Fruit fly (Drosophila melanogaster): Measurements from ENCODE around the gene Nepl14.

The Nepl14 gene

DNA sequence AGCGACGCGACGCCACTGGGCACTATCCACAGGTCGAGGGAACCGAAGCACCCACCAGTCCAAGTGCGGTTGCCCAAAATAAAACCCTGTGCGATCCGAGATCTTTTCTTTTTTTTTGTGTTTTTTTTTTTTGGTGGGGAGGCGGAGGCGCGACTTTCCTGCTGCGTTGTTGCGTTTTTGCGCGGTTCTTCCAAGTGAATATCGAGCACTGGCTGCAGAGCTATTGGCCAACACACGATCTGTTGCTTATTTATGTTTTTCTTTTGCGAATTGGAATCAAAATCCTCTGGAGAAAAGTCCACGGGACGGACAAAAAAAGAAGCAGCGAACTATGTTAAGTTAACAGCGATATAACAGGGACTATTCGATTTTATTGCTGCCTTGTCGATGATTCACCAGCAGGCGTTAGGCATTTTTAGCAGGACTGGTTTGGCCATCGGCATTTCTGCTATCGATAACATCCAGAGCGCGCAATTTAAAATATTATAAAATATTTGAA lies 42.7 kb downstream of the Nepl14 start, which contains the start of gene wge (continued):
- TF ChIP-seq CG3919 (GFP tag; optimal IDR thresholded peaks at IDR 0.05) (peak; percentile 52), salr (GFP tag; optimal IDR thresholded peaks at IDR 0.05) (peak; percentile 44 to 85), CG6276 (GFP tag; optimal IDR thresholded peaks at IDR 0.05) (peak; percentile 85), CG34406 (GFP tag; optimal IDR thresholded peaks at IDR 0.05) (peak; percentile 46), CG11294 (GFP tag; IDR thresholded peaks at IDR 0.05) (no peak), Met (GFP tag; optimal IDR thresholded peaks at IDR 0.05) (no peak), CG16779 (tag; optimal IDR thresholded peaks at IDR 0.05) (peak; percentile 84), Smox (GFP tag; optimal IDR thresholded peaks at IDR 0.05) (no peak), CG6163 (GFP tag; IDR thresholded peaks at IDR 0.05) (peak; percentile 63; the same call in 2 of the 3 replicates), Eip78C (GFP tag) (peak; percentile 20), CG11762 (GFP tag; optimal IDR thresholded peaks at IDR 0.05; ENCODE audit: insufficient read depth) (peak; percentile 21), CG10631 (GFP tag; optimal IDR thresholded peaks at IDR 0.05) (no peak), CG6854 (GFP tag; optimal IDR thresholded peaks at IDR 0.05) (peak; percentile 18), Lpt (GFP tag; optimal IDR thresholded peaks at IDR 0.05) (peak; percentile 65), Eip75B (GFP tag; optimal IDR thresholded peaks at IDR 0.05) (no peak), ss (GFP tag; optimal IDR thresholded peaks at IDR 0.05) (peak; percentile 92 to 96)

DNA sequence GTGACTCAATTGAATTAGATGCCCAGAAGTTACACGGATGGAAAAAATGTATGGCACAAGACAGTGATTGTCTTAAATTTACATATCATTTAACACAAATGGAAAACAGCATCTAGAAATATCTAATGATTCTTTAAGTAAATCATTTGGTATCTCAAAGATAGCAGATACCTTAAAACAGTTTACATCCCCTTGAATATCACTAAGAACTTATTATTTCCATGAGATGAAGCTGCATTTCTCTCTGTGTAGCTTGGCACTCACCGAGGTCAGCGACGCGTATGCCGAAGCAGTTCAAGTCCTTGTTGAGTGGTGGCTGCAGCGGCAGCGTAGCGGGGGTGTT lies 43.9 kb downstream of the Nepl14 start:
- TF ChIP-seq CG8319 (GFP tag; optimal IDR thresholded peaks at IDR 0.05) (no peak), esn (GFP tag; optimal IDR thresholded peaks at IDR 0.05) (no peak), OdsH (GFP tag; optimal IDR thresholded peaks at IDR 0.05) (no peak), CG6808 (GFP tag; optimal IDR thresholded peaks at IDR 0.05) (no peak), CG11762 (GFP tag; optimal IDR thresholded peaks at IDR 0.05; ENCODE audit: insufficient read depth) (no peak), Sox15 (GFP tag; optimal IDR thresholded peaks at IDR 0.05) (no peak), CG31627 (GFP tag; optimal IDR thresholded peaks at IDR 0.05) (no peak), CG11294 (GFP tag; IDR thresholded peaks at IDR 0.05) (no peak), dac (GFP tag; optimal IDR thresholded peaks at IDR 0.05) (no peak), CG34406 (GFP tag; optimal IDR thresholded peaks at IDR 0.05) (no peak)

DNA sequence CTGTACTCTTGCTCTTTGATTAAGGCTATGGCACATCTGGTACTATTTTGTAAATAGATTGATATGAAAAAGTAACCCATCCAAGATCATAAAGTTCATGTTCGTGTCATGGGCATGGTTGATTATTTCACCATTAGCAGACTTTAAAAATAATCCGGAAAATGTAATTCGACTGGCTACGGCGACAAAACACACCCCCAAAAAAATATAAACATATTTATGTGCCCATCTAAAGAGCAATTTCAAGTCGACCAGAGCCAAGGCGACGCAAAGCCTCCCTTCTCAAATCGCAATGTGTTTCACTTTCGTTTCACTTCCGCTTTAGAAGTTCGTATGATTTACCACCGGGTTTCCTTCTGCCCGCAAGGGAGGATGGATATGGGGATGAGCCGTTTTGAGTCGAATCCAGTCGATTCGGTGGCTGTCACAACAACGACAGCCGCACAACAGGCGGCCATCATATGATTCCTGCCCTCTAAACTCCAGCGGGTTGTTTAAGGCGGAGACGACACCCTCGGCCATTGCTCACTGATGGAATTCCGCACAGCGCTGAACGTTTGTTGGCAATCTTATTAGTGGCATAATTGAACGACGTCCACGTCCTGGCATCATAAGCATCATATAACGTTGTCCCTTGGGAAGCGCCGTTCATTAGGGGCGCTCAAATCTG lies 44.4 kb downstream of the Nepl14 start:
- no peak for TF ChIP-seq CG16779 (tag; optimal IDR thresholded peaks at IDR 0.05)
- no peak for TF ChIP-seq dac (GFP tag; optimal IDR thresholded peaks at IDR 0.05)
- no peak for TF ChIP-seq topi (GFP tag; optimal IDR thresholded peaks at IDR 0.05)
- no peak for TF ChIP-seq cyc (GFP tag; optimal IDR thresholded peaks at IDR 0.05)
- TF ChIP-seq CG10631 (GFP tag; optimal IDR thresholded peaks at IDR 0.05), result no peak
- TF ChIP-seq CG15336 (GFP tag; IDR thresholded peaks at IDR 0.05), result no peak
- TF ChIP-seq CG8632 (GFP tag; optimal IDR thresholded peaks at IDR 0.05), result no peak
- TF ChIP-seq CG3032 (tag; optimal IDR thresholded peaks at IDR 0.05), result no peak
- no peak for TF ChIP-seq Hr4 (GFP tag; optimal IDR thresholded peaks at IDR 0.05)
- TF ChIP-seq CG32006 (GFP tag; optimal IDR thresholded peaks at IDR 0.05), result no peak
- TF ChIP-seq salr (GFP tag; optimal IDR thresholded peaks at IDR 0.05), result no peak
- no peak for TF ChIP-seq CG34406 (GFP tag; optimal IDR thresholded peaks at IDR 0.05)
- no peak for TF ChIP-seq esn (GFP tag; optimal IDR thresholded peaks at IDR 0.05)
- TF ChIP-seq CG10669 (GFP tag; optimal IDR thresholded peaks at IDR 0.05), result no peak
- TF ChIP-seq CG6163 (GFP tag; IDR thresholded peaks at IDR 0.05), result no peak
- no peak for TF ChIP-seq Ets21C (GFP tag; optimal IDR thresholded peaks at IDR 0.05)

DNA sequence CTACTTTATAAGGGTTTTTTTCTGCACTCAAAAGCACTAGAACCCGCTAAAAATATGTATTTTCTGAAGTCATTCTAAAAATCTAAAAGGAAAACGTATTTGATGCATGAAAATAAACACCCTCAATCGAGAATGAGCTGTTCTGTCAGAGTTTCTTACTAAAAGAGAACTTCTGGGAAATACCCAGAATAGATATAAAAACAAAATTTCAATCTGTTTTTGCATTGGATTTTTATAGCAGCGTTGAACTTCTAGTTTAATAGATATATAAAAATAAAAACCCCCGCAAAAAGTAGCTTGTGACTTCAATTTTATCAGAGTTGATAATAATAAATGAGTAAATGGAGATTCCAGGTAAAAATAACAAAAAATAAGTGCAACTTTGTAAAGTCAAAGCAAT lies 45.1 kb downstream of the Nepl14 start:
- no peak for TF ChIP-seq topi (GFP tag; optimal IDR thresholded peaks at IDR 0.05)
- no peak for TF ChIP-seq esn (GFP tag; optimal IDR thresholded peaks at IDR 0.05)
- no peak for TF ChIP-seq ss (GFP tag; optimal IDR thresholded peaks at IDR 0.05)
- no peak for TF ChIP-seq CG6163 (GFP tag; IDR thresholded peaks at IDR 0.05)
- no peak for TF ChIP-seq Hr38 (GFP tag; optimal IDR thresholded peaks at IDR 0.05)
- TF ChIP-seq Lpt (GFP tag; optimal IDR thresholded peaks at IDR 0.05), result no peak
- TF ChIP-seq Eip93F (GFP tag; optimal IDR thresholded peaks at IDR 0.05), result no peak

Measured in whole organism, prepupa.